Fruit fly (Drosophila melanogaster) whole organism, pupa: ENCODE measurements around the gene Pka-R1.

ENCODE experiments used
- CG10348 ChIP-seq: fragments of 200-800 bp; sonication (Bioruptor generic); IDR thresholded peaks from 2 replicates; pipeline ENCODE4 v1.3.6; 2022; ENCODE audit warnings: missing biosample characterization, missing genetic modification characterization
- CG12605 ChIP-seq: fragments of 200-800 bp; sonication (Bioruptor generic); IDR thresholded peaks from 2 replicates; pipeline ENCODE4 v1.3.6; 2022; ENCODE audit warnings: missing biosample characterization, missing genetic modification characterization
- CG4496 ChIP-seq: fragments of 200-800 bp; sonication (Bioruptor generic); IDR thresholded peaks from 3 replicates; pipeline ENCODE4 v1.3.6; 2022; ENCODE audit warnings: missing biosample characterization, missing genetic modification characterization
- CG8301 ChIP-seq: fragments of 200-800 bp; sonication (Bioruptor generic); optimal IDR thresholded peaks from 2 replicates; lab custom pipeline; 2018; ENCODE audit warnings: missing biosample characterization, mild to moderate bottlenecking, missing genetic modification characterization
- EcR ChIP-seq: fragments of 200-800 bp; sonication (Bioruptor generic); optimal IDR thresholded peaks from 3 replicates; lab custom pipeline; 2019; ENCODE audit warnings: missing biosample characterization, missing genetic modification characterization, mild to moderate bottlenecking, moderate library complexity, missing genetic modification reagents
- Ets98B ChIP-seq: fragments of 200-800 bp; sonication (Bioruptor generic); IDR thresholded peaks from 2 replicates; pipeline ENCODE4 v1.3.6; 2022; ENCODE audit warnings: missing biosample characterization, missing genetic modification characterization
- Snoo ChIP-seq: fragments of 200-800 bp; sonication (Bioruptor generic); optimal IDR thresholded peaks from 3 replicates; lab custom pipeline; 2017; ENCODE audit warnings: missing biosample characterization, mild to moderate bottlenecking, missing genetic modification characterization, inconsistent platforms
- rn ChIP-seq: fragments of 200-800 bp; sonication (Bioruptor generic); IDR thresholded peaks from 2 replicates; pipeline ENCODE4 v1.3.6; 2022; ENCODE audit warnings: missing biosample characterization, missing genetic modification characterization

DNA sequence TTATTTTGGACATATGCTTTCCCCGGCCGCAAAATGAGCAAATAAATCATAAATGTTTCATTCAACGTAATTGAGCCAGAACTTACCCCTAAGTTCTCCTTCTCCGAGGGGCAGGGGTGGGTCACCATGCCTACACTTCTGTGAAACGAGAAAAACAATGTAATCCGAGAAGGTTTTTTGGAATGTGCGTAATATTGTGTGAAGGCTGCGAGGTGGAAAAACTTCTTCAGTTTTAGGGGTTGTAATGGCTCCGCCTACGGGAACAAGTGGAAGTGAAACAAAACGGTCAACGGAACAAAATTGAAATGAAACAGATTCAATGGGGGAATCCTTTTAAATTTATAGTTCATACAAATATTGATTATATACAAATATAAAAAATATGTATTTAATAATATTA, 19.2 kb upstream of the Pka-R1 start:
- TF ChIP-seq CG8301 (tag; lab: Kevin White, UChicago) (no peak), CG12605 (no peak), EcR (GFP tag; lab: Kevin White, UChicago) (no peak), Snoo (tag; lab: Kevin White, UChicago) (no peak), Ets98B (GFP tag; lab: Robert Waterston, UW) (no peak), CG10348 (no peak), CG4496 (GFP tag; lab: Robert Waterston, UW) (no peak), rn (no peak)
